Worm (Caenorhabditis elegans) whole organism, L1 larva: ENCODE measurements around the gene nprl-3.

Experiments used
- C34B4.2 ChIP-seq: sonication (generic microtip); optimal IDR thresholded peaks from 2 replicates; lab custom pipeline; 2017; ENCODE audit warnings: mild to moderate bottlenecking, missing genetic modification characterization, missing compliant biosample characterization
- F16B12.6 ChIP-seq: fragments of 150-350 bp; optimal IDR thresholded peaks from 2 replicates; lab custom pipeline; 2014; ENCODE audit warnings: missing biosample characterization, missing genetic modification characterization
- Y116A8C.19 ChIP-seq: sonication (generic microtip); optimal IDR thresholded peaks from 2 replicates; lab custom pipeline; 2016; ENCODE audit warnings: missing compliant biosample characterization, missing genetic modification characterization, borderline replicate concordance
- aha-1 ChIP-seq: fragments of 150-350 bp; optimal IDR thresholded peaks from 2 replicates; lab custom pipeline; 2014; ENCODE audit warnings: missing biosample characterization, missing genetic modification characterization
- alr-1 ChIP-seq: fragments of 200-800 bp; sonication (Bioruptor generic); optimal IDR thresholded peaks from 2 replicates; lab custom pipeline; 2018; ENCODE audit warnings: borderline replicate concordance, mild to moderate bottlenecking, missing genetic modification characterization, missing compliant biosample characterization
- blmp-1 ChIP-seq: fragments of 150-350 bp; optimal IDR thresholded peaks from 2 replicates; lab custom pipeline; 2014; ENCODE audit warnings: missing biosample characterization, missing genetic modification characterization
- ceh-82 ChIP-seq, 3 experiments: fragments of 150-350 bp in 1 of 3; sonication (generic microtip) in 2 of 3; optimal IDR thresholded peaks; 2 replicates each; lab custom pipeline; 2014 to 2017; ENCODE audit warnings: missing biosample characterization in 3 of 3, missing genetic modification characterization in 3 of 3
- ceh-88 ChIP-seq: fragments of 200-800 bp; sonication (Bioruptor generic); IDR thresholded peaks from 2 replicates; pipeline ENCODE4 v1.3.6; 2022; ENCODE audit warnings: missing genetic modification characterization, missing compliant biosample characterization
- ces-1 ChIP-seq: fragments of 150-350 bp; optimal IDR thresholded peaks from 2 replicates; lab custom pipeline; 2014; ENCODE audit warnings: missing biosample characterization, missing genetic modification reagents, missing genetic modification characterization
- dpl-1 ChIP-seq, 3 experiments: fragments of 150-350 bp in 2 of 3; sonication (generic microtip) in 1 of 3; optimal IDR thresholded peaks; 2 replicates each; lab custom pipeline; 2014 to 2017; ENCODE audit warnings: missing biosample characterization in 3 of 3, missing genetic modification characterization in 3 of 3, missing genetic modification reagents in 3 of 3
- dsc-1 ChIP-seq: sonication (generic microtip); optimal IDR thresholded peaks from 2 replicates; lab custom pipeline; 2016; ENCODE audit warnings: mild to moderate bottlenecking, missing genetic modification characterization, missing compliant biosample characterization
- egl-13 ChIP-seq: sonication (generic microtip); optimal IDR thresholded peaks from 2 replicates; lab custom pipeline; 2016; ENCODE audit warnings: missing genotype, missing genetic modification reagents, missing genetic modification characterization, missing compliant biosample characterization
- elt-3 ChIP-seq, 6 experiments: fragments of 150-350 bp in 1 of 6; sonication (generic microtip); optimal IDR thresholded peaks; 2 replicates each; lab custom pipeline; 2017 to 2018; ENCODE audit warnings: missing biosample characterization in 6 of 6, missing genetic modification characterization in 6 of 6, inconsistent platforms in 1 of 6
- ets-5 ChIP-seq: fragments of 200-800 bp; sonication (Bioruptor generic); IDR thresholded peaks from 2 replicates; pipeline ENCODE4 v1.3.6; 2022; ENCODE audit warnings: missing genetic modification characterization, missing compliant biosample characterization
- fkh-10 ChIP-seq: sonication (generic microtip); optimal IDR thresholded peaks from 2 replicates; lab custom pipeline; 2017; ENCODE audit warnings: missing biosample characterization, missing genetic modification reagents, missing genetic modification characterization
- fkh-4 ChIP-seq: sonication (generic microtip); optimal IDR thresholded peaks from 2 replicates; lab custom pipeline; 2016; ENCODE audit warnings: missing compliant biosample characterization, missing genetic modification characterization, borderline replicate concordance
- fkh-8 ChIP-seq: sonication (generic microtip); optimal IDR thresholded peaks from 2 replicates; lab custom pipeline; 2016; ENCODE audit warnings: mild to moderate bottlenecking, missing genetic modification characterization, missing compliant biosample characterization
- fos-1 ChIP-seq: fragments of 150-350 bp; optimal IDR thresholded peaks from 2 replicates; lab custom pipeline; 2014; ENCODE audit warnings: missing biosample characterization, missing genetic modification characterization
- hlh-17 ChIP-seq: fragments of 200-800 bp; sonication (Bioruptor generic); optimal IDR thresholded peaks from 2 replicates; lab custom pipeline; 2018; ENCODE audit warnings: missing genetic modification characterization, mild to moderate bottlenecking, missing compliant biosample characterization, moderate library complexity, borderline replicate concordance
- hlh-4 ChIP-seq: sonication (generic microtip); optimal IDR thresholded peaks from 2 replicates; lab custom pipeline; 2016; ENCODE audit warnings: mild to moderate bottlenecking, missing genetic modification characterization, missing compliant biosample characterization
- hpl-2 ChIP-seq: fragments of 150-350 bp; optimal IDR thresholded peaks from 2 replicates; lab custom pipeline; 2014; ENCODE audit warnings: missing biosample characterization, missing genetic modification reagents, missing genetic modification characterization
- irx-1 ChIP-seq: sonication (generic microtip); optimal IDR thresholded peaks from 2 replicates; lab custom pipeline; 2016; ENCODE audit warnings: missing genetic modification characterization, missing compliant biosample characterization
- isw-1 ChIP-seq: fragments of 200-800 bp; sonication (Bioruptor generic); IDR thresholded peaks from 2 replicates; pipeline ENCODE4 v1.3.6; 2022; ENCODE audit warnings: missing genetic modification characterization, missing compliant biosample characterization
- jun-1 ChIP-seq: fragments of 150-350 bp; optimal IDR thresholded peaks from 2 replicates; lab custom pipeline; 2014; ENCODE audit warnings: missing biosample characterization, missing genetic modification reagents, missing genetic modification characterization
- lin-13 ChIP-seq: fragments of 150-350 bp; optimal IDR thresholded peaks from 2 replicates; lab custom pipeline; 2014; ENCODE audit warnings: missing biosample characterization, missing genetic modification reagents, missing genetic modification characterization
- lin-14 ChIP-seq: fragments of 200-800 bp; sonication (Bioruptor generic); optimal IDR thresholded peaks from 2 replicates; lab custom pipeline; 2018; ENCODE audit warnings: mild to moderate bottlenecking, missing genetic modification characterization, moderate library complexity, missing compliant biosample characterization
- lin-15B ChIP-seq: fragments of 150-350 bp; sonication (generic microtip); optimal IDR thresholded peaks from 3 replicates; lab custom pipeline; 2014; ENCODE audit warnings: missing biosample characterization, missing genetic modification characterization
- lir-3 ChIP-seq: sonication (generic microtip); optimal IDR thresholded peaks from 2 replicates; lab custom pipeline; 2016; ENCODE audit warnings: mild to moderate bottlenecking, missing genetic modification characterization, moderate library complexity, missing compliant biosample characterization; ENCODE audit not compliant: poor library complexity
- mef-2 ChIP-seq: fragments of 150-350 bp; optimal IDR thresholded peaks from 2 replicates; lab custom pipeline; 2014; ENCODE audit warnings: missing biosample characterization, missing genetic modification characterization
- mep-1 ChIP-seq: fragments of 150-350 bp; optimal IDR thresholded peaks from 2 replicates; lab custom pipeline; 2014; ENCODE audit warnings: missing biosample characterization, missing genetic modification characterization
- nhr-19 ChIP-seq: fragments of 200-800 bp; sonication (Bioruptor generic); conservative IDR thresholded peaks from 2 replicates; pipeline ENCODE4 v1.3.6; 2022; ENCODE audit warnings: missing genetic modification characterization, missing compliant biosample characterization
- nhr-47 ChIP-seq: sonication (generic microtip); optimal IDR thresholded peaks from 2 replicates; lab custom pipeline; 2016; ENCODE audit warnings: mild to moderate bottlenecking, missing genetic modification characterization, moderate library complexity, missing compliant biosample characterization
- nhr-77 ChIP-seq: fragments of 150-350 bp; optimal IDR thresholded peaks from 2 replicates; lab custom pipeline; 2014; ENCODE audit warnings: missing biosample characterization, missing genetic modification characterization
- nhr-84 ChIP-seq: sonication (generic microtip); optimal IDR thresholded peaks from 2 replicates; lab custom pipeline; 2017; ENCODE audit warnings: missing biosample characterization, missing genetic modification characterization
- nhr-85 ChIP-seq: sonication (generic microtip); peaks from one replicate; lab custom pipeline; 2016; ENCODE audit warnings: missing genetic modification characterization, inconsistent platforms, missing compliant biosample characterization
- nhr-90 ChIP-seq: sonication (generic microtip); optimal IDR thresholded peaks from 2 replicates; lab custom pipeline; 2016; ENCODE audit warnings: mild to moderate bottlenecking, missing genetic modification characterization, missing compliant biosample characterization; ENCODE audit not compliant: poor library complexity
- pag-3 ChIP-seq: sonication (generic microtip); optimal IDR thresholded peaks from 2 replicates; lab custom pipeline; 2017; ENCODE audit warnings: missing genetic modification characterization, mild to moderate bottlenecking, missing compliant biosample characterization, antibody characterized with exemption, borderline replicate concordance; ENCODE audit not compliant: insufficient read depth
- pqm-1 ChIP-seq: sonication (generic microtip); optimal IDR thresholded peaks from 3 replicates; lab custom pipeline; 2017; ENCODE audit warnings: missing biosample characterization, missing genetic modification characterization
- skn-1 ChIP-seq: fragments of 150-350 bp; optimal IDR thresholded peaks from 2 replicates; lab custom pipeline; 2014; ENCODE audit warnings: missing biosample characterization, missing genetic modification characterization
- snpc-4 ChIP-seq: fragments of 150-350 bp; optimal IDR thresholded peaks from 2 replicates; lab custom pipeline; 2014; ENCODE audit warnings: missing biosample characterization, missing genetic modification characterization
- snu-23 ChIP-seq: sonication (generic microtip); optimal IDR thresholded peaks from 2 replicates; lab custom pipeline; 2016; ENCODE audit warnings: missing genetic modification characterization, missing compliant biosample characterization
- sox-4 ChIP-seq: sonication (generic microtip); optimal IDR thresholded peaks from 2 replicates; lab custom pipeline; 2016; ENCODE audit warnings: missing genetic modification characterization, missing compliant biosample characterization
- sptf-1 ChIP-seq: fragments of 150-350 bp; optimal IDR thresholded peaks from 2 replicates; lab custom pipeline; 2014; ENCODE audit warnings: missing biosample characterization, missing genetic modification characterization
- sup-37 ChIP-seq: fragments of 200-800 bp; sonication (Bioruptor generic); optimal IDR thresholded peaks from 2 replicates; lab custom pipeline; 2018; ENCODE audit warnings: mild to moderate bottlenecking, missing genetic modification characterization, missing compliant biosample characterization
- tbx-2 ChIP-seq: sonication (generic microtip); optimal IDR thresholded peaks from 2 replicates; lab custom pipeline; 2016; ENCODE audit warnings: missing genetic modification characterization, missing compliant biosample characterization
- tlp-1 ChIP-seq: fragments of 150-350 bp; optimal IDR thresholded peaks from 2 replicates; lab custom pipeline; 2014; ENCODE audit warnings: missing biosample characterization, missing genetic modification characterization
- unc-130 ChIP-seq: fragments of 150-350 bp; optimal IDR thresholded peaks from 2 replicates; lab custom pipeline; 2017; ENCODE audit warnings: missing biosample characterization, missing genetic modification characterization, inconsistent platforms
- unc-30 ChIP-seq: sonication (generic microtip); optimal IDR thresholded peaks from 2 replicates; lab custom pipeline; 2017; ENCODE audit warnings: missing biosample characterization, missing genetic modification characterization
- unc-86 ChIP-seq: sonication (generic microtip); optimal IDR thresholded peaks from 2 replicates; lab custom pipeline; 2016; ENCODE audit warnings: missing genetic modification characterization, missing compliant biosample characterization
- unc-98 ChIP-seq: fragments of 200-800 bp; sonication (Bioruptor generic); IDR thresholded peaks from 2 replicates; pipeline ENCODE4 v1.3.6; 2022; ENCODE audit warnings: missing genetic modification characterization, missing compliant biosample characterization

Gene nprl-3

DNA sequence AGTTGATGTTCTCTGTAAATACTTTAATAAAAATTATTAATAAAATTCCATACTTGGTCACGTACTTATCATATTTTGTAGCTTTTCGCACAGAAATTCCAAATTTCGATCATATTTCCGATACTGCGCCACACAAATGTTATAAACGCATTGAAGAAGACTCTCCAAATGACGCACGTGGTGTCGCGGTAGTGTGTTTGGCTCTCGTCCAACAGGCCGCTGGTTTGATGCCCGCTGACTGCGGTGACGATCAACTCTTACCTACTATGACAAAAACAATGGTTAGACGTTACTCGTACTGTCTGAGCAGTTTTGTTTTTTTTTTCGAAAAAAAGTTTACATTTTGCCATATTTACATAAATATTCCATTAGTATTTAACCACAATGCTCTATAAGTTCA is 44.4 kb upstream of the nprl-3 start (continued):
- TF ChIP-seq tlp-1 (tag; lab: Kevin White, UChicago): no peak
- TF ChIP-seq unc-98 (GFP tag; lab: Robert Waterston, UW): no peak
- peak; percentile 80 for TF ChIP-seq snu-23
- TF ChIP-seq ceh-82 (tag; optimal IDR thresholded peaks at IDR 0.05; lab: Kevin White, UChicago): peak; percentile 41 to 86 (median 61)
- TF ChIP-seq hlh-4 (tag; lab: Kevin White, UChicago): no peak
- TF ChIP-seq nhr-84 (tag; lab: Kevin White, UChicago): no peak
- TF ChIP-seq unc-86 (tag; lab: Kevin White, UChicago): peak; percentile 30
- TF ChIP-seq mef-2 (tag; lab: Kevin White, UChicago): no peak
- peak; percentile 79 for TF ChIP-seq nhr-47 (tag; lab: Kevin White, UChicago)
- TF ChIP-seq fos-1 (tag; lab: Kevin White, UChicago): no peak
- TF ChIP-seq lin-13 (GFP tag; lab: Kevin White, UChicago): peak; percentile 30
- no peak for TF ChIP-seq C34B4.2
- no peak for TF ChIP-seq lin-15B (tag; lab: Kevin White, UChicago)
- TF ChIP-seq nhr-19: peak; percentile 38; the same call in 1 of the 2 replicates
- TF ChIP-seq aha-1 (tag; lab: Kevin White, UChicago): no peak
- TF ChIP-seq sptf-1 (tag; lab: Kevin White, UChicago): no peak
- no peak for TF ChIP-seq pag-3 (tag; lab: Kevin White, UChicago)
- peak; percentile 22 for TF ChIP-seq sox-4
- peak; percentile 65 for TF ChIP-seq nhr-77 (tag; lab: Kevin White, UChicago)
- peak; percentile 17 for TF ChIP-seq blmp-1
- peak; percentile 60 for TF ChIP-seq lin-14 (GFP tag; lab: Kevin White, UChicago)
- no peak for TF ChIP-seq Y116A8C.19 (tag; lab: Kevin White, UChicago)
- no peak for TF ChIP-seq hpl-2
- no peak for TF ChIP-seq jun-1 (tag; lab: Kevin White, UChicago)
- TF ChIP-seq alr-1: no peak
- peak in 2 of 3 experiments; percentile 20 to 45 for TF ChIP-seq dpl-1 (GFP tag; optimal IDR thresholded peaks at IDR 0.05; lab: Kevin White, UChicago)
- TF ChIP-seq fkh-8: peak; percentile 65
- no peak for TF ChIP-seq hlh-17 (GFP tag; lab: Kevin White, UChicago)
- TF ChIP-seq sup-37 (GFP tag; lab: Kevin White, UChicago): no peak
- TF ChIP-seq F16B12.6: no peak
- TF ChIP-seq nhr-90: peak; percentile 73
- TF ChIP-seq isw-1 (GFP tag; lab: Robert Waterston, UW): peak; percentile 21
- TF ChIP-seq tbx-2 (tag; lab: Kevin White, UChicago): peak; percentile 62
- peak; percentile 46 for TF ChIP-seq skn-1
- no peak for TF ChIP-seq fkh-4 (tag; lab: Kevin White, UChicago)
- peak; percentile 30 for TF ChIP-seq egl-13 (tag; lab: Kevin White, UChicago)
- peak; percentile 34 for TF ChIP-seq snpc-4
- TF ChIP-seq elt-3 (tag; optimal IDR thresholded peaks at IDR 0.05; lab: Kevin White, UChicago): peak in 1 of 6 experiments; percentile 43
- peak; percentile 69 for TF ChIP-seq nhr-85 (tag; lab: Kevin White, UChicago)
- no peak for TF ChIP-seq ceh-88 (GFP tag; lab: Robert Waterston, UW)
- TF ChIP-seq ces-1 (GFP tag; lab: Kevin White, UChicago): no peak
- no peak for TF ChIP-seq unc-30
- peak; percentile 38 for TF ChIP-seq fkh-10
- no peak for TF ChIP-seq pqm-1 (tag; lab: Kevin White, UChicago)

DNA sequence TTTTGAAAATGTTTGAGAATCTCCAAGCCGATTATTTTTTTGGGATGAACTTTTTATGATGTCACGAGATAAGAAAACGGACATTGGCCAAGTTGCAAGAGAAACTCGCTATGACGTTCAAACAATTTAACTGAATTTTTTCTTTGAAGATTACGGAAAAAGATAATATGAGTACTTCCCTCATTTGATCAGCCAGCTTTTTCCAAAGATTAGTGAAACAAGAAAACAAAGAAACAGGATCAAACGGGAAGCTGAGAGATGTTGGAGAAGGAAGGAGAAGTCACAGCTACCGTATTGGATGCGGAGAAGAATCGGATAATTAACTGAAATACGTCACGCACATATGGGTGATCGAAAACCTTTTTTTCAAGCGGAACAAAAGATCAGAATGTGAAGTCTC is 43.1 kb upstream of the nprl-3 start:
- TF ChIP-seq lir-3 (tag; lab: Kevin White, UChicago) (no peak), nhr-47 (tag; lab: Kevin White, UChicago) (no peak), lin-15B (tag; lab: Kevin White, UChicago) (no peak), nhr-85 (tag; lab: Kevin White, UChicago) (no peak), alr-1 (no peak), unc-98 (GFP tag; lab: Robert Waterston, UW) (no peak), tlp-1 (tag; lab: Kevin White, UChicago) (no peak), unc-130 (no peak), mep-1 (tag; lab: Kevin White, UChicago) (no peak), hlh-4 (tag; lab: Kevin White, UChicago) (no peak), blmp-1 (no peak), dsc-1 (tag; lab: Kevin White, UChicago) (no peak), irx-1 (tag; lab: Kevin White, UChicago) (no peak), tbx-2 (tag; lab: Kevin White, UChicago) (no peak), ets-5 (GFP tag; lab: Robert Waterston, UW) (no peak), snu-23 (no peak), fos-1 (tag; lab: Kevin White, UChicago) (no peak), nhr-84 (tag; lab: Kevin White, UChicago) (no peak), sptf-1 (tag; lab: Kevin White, UChicago) (no peak)
